Worm (Caenorhabditis elegans): Measurements from ENCODE around the gene gcy-31.

The gcy-31 gene

ce11 chrX:2386922-2387566 lies 40.3 kb downstream of the gcy-31 start:
- no peak for TF ChIP-seq unc-62 (GFP tag; optimal IDR thresholded peaks at IDR 0.05)

ce11 chrX:2385453-2385852 lies 41.9 kb downstream of the gcy-31 start, which contains the start of gene F47G3.1:
TSS of gene F47G3.1 (plus strand) at chrX:2385753.
- TF ChIP-seq unc-62 (GFP tag; optimal IDR thresholded peaks at IDR 0.05): no peak

- TF ChIP-seq unc-62 (GFP tag; optimal IDR thresholded peaks at IDR 0.05): no peak
These were observed 45.1 kb downstream of the gcy-31 start for ce11 chrX:2382227-2382626.

ce11 chrX:2381282-2381681 lies 46.0 kb downstream of the gcy-31 start, which contains the start of gene F47G3.4:
TSS of gene F47G3.4 (plus strand) at chrX:2381582.
- no peak for TF ChIP-seq unc-62 (GFP tag; optimal IDR thresholded peaks at IDR 0.05)

- no peak for TF ChIP-seq unc-62 (GFP tag; optimal IDR thresholded peaks at IDR 0.05)
These were observed 46.5 kb downstream of the gcy-31 start for ce11 chrX:2380818-2381217.

- no peak for TF ChIP-seq unc-62 (GFP tag; optimal IDR thresholded peaks at IDR 0.05)
These were observed 51.8 kb downstream of the gcy-31 start, which contains the start of gene F47G3.3 for ce11 chrX:2375300-2376035. TSS of gene F47G3.3 (plus strand) at chrX:2375985.

- no peak for TF ChIP-seq unc-62 (GFP tag; optimal IDR thresholded peaks at IDR 0.05)
These were observed 55.2 kb downstream of the gcy-31 start for ce11 chrX:2372134-2372533.

ce11 chrX:2370655-2371054 lies 56.6 kb downstream of the gcy-31 start:
- no peak for TF ChIP-seq unc-62 (GFP tag; optimal IDR thresholded peaks at IDR 0.05)
